Worm (Caenorhabditis elegans) whole organism, late embryonic: ENCODE data around the gene aqp-2.

Experiments
- F13H6.1 ChIP-seq: sonication (generic microtip); optimal IDR thresholded peaks from 2 replicates; lab custom pipeline; 2016; ENCODE audit warnings: missing genetic modification characterization, missing compliant biosample characterization
- ama-1 ChIP-seq: fragments of 150-350 bp; optimal IDR thresholded peaks from 2 replicates; lab custom pipeline; 2014
- ceh-22 ChIP-seq: sonication (generic microtip); optimal IDR thresholded peaks from 2 replicates; lab custom pipeline; 2017; ENCODE audit warnings: missing biosample characterization, missing genetic modification characterization
- che-1 ChIP-seq: sonication (generic microtip); optimal IDR thresholded peaks from 2 replicates; lab custom pipeline; 2016; ENCODE audit warnings: mild to moderate bottlenecking, missing genetic modification characterization, missing compliant biosample characterization
- hlh-13 ChIP-seq: fragments of 200-800 bp; sonication (Bioruptor generic); optimal IDR thresholded peaks from 2 replicates; lab custom pipeline; 2018; ENCODE audit warnings: mild to moderate bottlenecking, missing genetic modification characterization, missing compliant biosample characterization
- unc-86 ChIP-seq: sonication (generic microtip); optimal IDR thresholded peaks from 2 replicates; lab custom pipeline; 2016; ENCODE audit warnings: missing genetic modification characterization, missing compliant biosample characterization
- zip-5 ChIP-seq: sonication (generic microtip); optimal IDR thresholded peaks from 2 replicates; lab custom pipeline; 2016; ENCODE audit warnings: missing genetic modification characterization, missing compliant biosample characterization

DNA sequence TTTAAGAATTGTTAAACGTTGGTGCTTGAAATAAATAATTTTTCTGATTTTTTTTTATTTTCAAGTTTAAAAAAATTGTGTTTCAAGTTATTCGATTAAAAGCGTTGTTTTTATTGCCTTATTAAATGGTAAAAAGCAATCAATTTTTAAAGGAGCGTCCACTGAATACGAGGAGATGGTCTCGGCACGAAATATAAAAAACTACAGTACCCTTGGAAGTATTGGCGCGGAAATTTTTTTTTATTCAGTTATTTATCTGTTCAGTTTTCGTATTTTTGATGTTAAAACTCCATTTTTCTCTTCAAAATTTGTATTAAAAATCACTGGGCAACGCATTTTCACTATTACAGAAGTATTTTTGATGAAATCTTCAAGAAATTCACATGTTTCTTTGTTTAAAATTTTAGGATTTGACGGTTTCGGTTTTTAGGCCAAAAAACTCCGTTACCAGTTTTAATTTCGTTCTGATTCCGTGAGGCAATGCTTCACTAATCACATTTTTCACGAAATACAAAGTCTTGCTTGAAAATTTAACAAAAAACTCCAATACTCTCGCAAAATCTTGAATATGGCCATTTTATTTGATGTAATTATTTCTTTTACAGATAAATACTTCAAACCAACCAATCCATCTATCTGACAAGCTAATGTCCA, 48.6 kb downstream of the aqp-2 start, which contains the start of gene znfx-1:
- TF ChIP-seq unc-86 (tag; lab: Kevin White, UChicago) (no peak), ceh-22 (tag; lab: Kevin White, UChicago) (no peak), che-1 (tag; lab: Kevin White, UChicago) (no peak), hlh-13 (GFP tag; lab: Kevin White, UChicago) (no peak), zip-5 (tag; lab: Kevin White, UChicago) (no peak), ama-1 (lab: Kevin White, UChicago) (no peak), F13H6.1 (no peak)
